Fruit fly (Drosophila melanogaster) whole organism, embryonic: ENCODE results near the gene CG6479.

Experiments used
- Aef1 ChIP-seq: fragments of 200-800 bp; sonication (Bioruptor generic); IDR thresholded peaks from 3 replicates; pipeline ENCODE4 v1.3.6; 2022; ENCODE audit warnings: missing biosample characterization, missing genetic modification characterization
- BEAF-32 ChIP-seq: fragments of 200-800 bp; sonication (Bioruptor generic); optimal IDR thresholded peaks from 3 replicates; lab custom pipeline; 2017; ENCODE audit warnings: missing biosample characterization, missing genetic modification characterization, mild to moderate bottlenecking, moderate library complexity, missing genetic modification reagents
- Blimp-1 ChIP-seq: fragments of 200-800 bp; sonication (Bioruptor generic); optimal IDR thresholded peaks from 3 replicates; lab custom pipeline; 2018; ENCODE audit warnings: missing biosample characterization, missing genetic modification characterization, mild to moderate bottlenecking, moderate library complexity, missing genetic modification reagents
- CG11695 ChIP-seq: fragments of 200-800 bp; sonication (Bioruptor generic); IDR thresholded peaks from 3 replicates; pipeline ENCODE4 v1.3.6; 2022; ENCODE audit warnings: missing biosample characterization, missing genetic modification characterization
- CG11696 ChIP-seq: fragments of 200-800 bp; sonication (Bioruptor generic); IDR thresholded peaks from 2 replicates; pipeline ENCODE4 v1.3.6; 2022; ENCODE audit warnings: missing biosample characterization, missing genetic modification characterization
- CG12155 ChIP-seq: fragments of 200-800 bp; sonication (Bioruptor generic); optimal IDR thresholded peaks from 3 replicates; lab custom pipeline; 2016; ENCODE audit warnings: missing biosample characterization, missing genetic modification characterization
- CG12299 ChIP-seq: fragments of 200-800 bp; sonication (Bioruptor generic); optimal IDR thresholded peaks from 2 replicates; lab custom pipeline; 2018; ENCODE audit warnings: missing biosample characterization, mild to moderate bottlenecking, missing genetic modification characterization
- CG13424 ChIP-seq: fragments of 200-800 bp; sonication (Bioruptor generic); optimal IDR thresholded peaks from 2 replicates; lab custom pipeline; 2019; ENCODE audit warnings: missing biosample characterization, mild to moderate bottlenecking, missing genetic modification characterization, moderate library complexity
- CG15514 ChIP-seq: fragments of 200-800 bp; sonication (Bioruptor generic); optimal IDR thresholded peaks from 3 replicates; lab custom pipeline; 2017; ENCODE audit warnings: missing biosample characterization, missing genetic modification characterization, mild to moderate bottlenecking, moderate library complexity, missing genetic modification reagents
- CG17829 ChIP-seq: fragments of 200-800 bp; optimal IDR thresholded peaks from 2 replicates; lab custom pipeline; 2019; ENCODE audit warnings: missing biosample characterization, mild to moderate bottlenecking, missing genetic modification characterization, moderate library complexity
- CG30403 ChIP-seq: fragments of 200-800 bp; sonication (Bioruptor generic); optimal IDR thresholded peaks from 3 replicates; lab custom pipeline; 2016; ENCODE audit warnings: missing biosample characterization, missing genetic modification characterization
- CG3281 ChIP-seq: fragments of 200-800 bp; sonication (Bioruptor generic); optimal IDR thresholded peaks from 3 replicates; lab custom pipeline; 2017; ENCODE audit warnings: missing biosample characterization, mild to moderate bottlenecking, missing genetic modification characterization
- CG3847 ChIP-seq: fragments of 200-800 bp; sonication (Bioruptor generic); IDR thresholded peaks from 2 replicates; pipeline ENCODE4 v1.3.6; 2022; ENCODE audit warnings: missing biosample characterization, missing genetic modification characterization
- CG4404 ChIP-seq: fragments of 200-800 bp; sonication (Bioruptor generic); IDR thresholded peaks from 2 replicates; pipeline ENCODE4 v1.3.6; 2022; ENCODE audit warnings: missing biosample characterization, missing genetic modification characterization
- CG4424 ChIP-seq: fragments of 200-800 bp; sonication (Bioruptor generic); optimal IDR thresholded peaks from 3 replicates; lab custom pipeline; 2016; ENCODE audit warnings: missing biosample characterization, missing genetic modification characterization
- CG4820 ChIP-seq: fragments of 200-800 bp; sonication (Bioruptor generic); optimal IDR thresholded peaks from 3 replicates; lab custom pipeline; 2016; ENCODE audit warnings: missing biosample characterization, missing genetic modification characterization
- CG6654 ChIP-seq: fragments of 200-800 bp; sonication (Bioruptor generic); optimal IDR thresholded peaks from 2 replicates; lab custom pipeline; 2017; ENCODE audit warnings: missing biosample characterization, mild to moderate bottlenecking, missing genetic modification characterization
- CG8089 ChIP-seq: fragments of 200-800 bp; sonication (Bioruptor generic); optimal IDR thresholded peaks from 3 replicates; lab custom pipeline; 2016; ENCODE audit warnings: missing biosample characterization, missing genetic modification characterization
- CG8290 ChIP-seq, 3 experiments: fragments of 200-800 bp; sonication (Bioruptor generic); optimal IDR thresholded peaks; 2 replicates each; lab custom pipeline; 2016 to 2019; ENCODE audit warnings: missing biosample characterization in 3 of 3, missing genetic modification characterization in 3 of 3, mild to moderate bottlenecking in 2 of 3, moderate library complexity in 1 of 3
- CG8359 ChIP-seq: fragments of 200-800 bp; sonication (Bioruptor generic); optimal IDR thresholded peaks from 2 replicates; lab custom pipeline; 2017; ENCODE audit warnings: missing biosample characterization, mild to moderate bottlenecking, missing genetic modification characterization, borderline replicate concordance
- CG8924 ChIP-seq: fragments of 200-800 bp; optimal IDR thresholded peaks from 3 replicates; lab custom pipeline; 2019; ENCODE audit warnings: missing biosample characterization, mild to moderate bottlenecking, missing genetic modification characterization, moderate library complexity
- CG9797 ChIP-seq: fragments of 200-800 bp; sonication (Bioruptor generic); optimal IDR thresholded peaks from 3 replicates; lab custom pipeline; 2018; ENCODE audit warnings: missing biosample characterization, mild to moderate bottlenecking, missing genetic modification characterization
- Dfd ChIP-seq, 2 experiments: fragments of >200 bp; optimal IDR thresholded peaks; 2 replicates each; lab custom pipeline; 2017; ENCODE audit warnings: missing biosample characterization in 2 of 2, missing genetic modification characterization in 2 of 2
- Dll ChIP-seq: fragments of 200-800 bp; sonication (Bioruptor generic); IDR thresholded peaks from 4 replicates; pipeline ENCODE4 v1.3.6; 2022; ENCODE audit warnings: missing biosample characterization, missing genetic modification characterization; ENCODE audit not compliant: partially characterized antibody
- Ets97D ChIP-seq: fragments of 200-800 bp; sonication (Bioruptor generic); optimal IDR thresholded peaks from 3 replicates; lab custom pipeline; 2016; ENCODE audit warnings: missing biosample characterization, missing genetic modification characterization
- Fer1 ChIP-seq: fragments of 200-800 bp; sonication (Bioruptor generic); optimal IDR thresholded peaks from 2 replicates; lab custom pipeline; 2017; ENCODE audit warnings: missing biosample characterization, mild to moderate bottlenecking, missing genetic modification characterization
- H15 ChIP-seq: fragments of 200-800 bp; sonication (Bioruptor generic); IDR thresholded peaks from 3 replicates; pipeline ENCODE4 v1.3.6; 2022; ENCODE audit warnings: missing biosample characterization, missing genetic modification characterization
- Hmr ChIP-seq: fragments of 200-800 bp; sonication (Bioruptor generic); optimal IDR thresholded peaks from 3 replicates; lab custom pipeline; 2017; ENCODE audit warnings: mild to moderate bottlenecking, missing biosample characterization, missing genetic modification reagents, missing genetic modification characterization
- MBD-R2 ChIP-seq: fragments of 200-800 bp; sonication (Bioruptor generic); IDR thresholded peaks from 2 replicates; pipeline ENCODE4 v1.3.6; 2022; ENCODE audit warnings: missing biosample characterization, missing genetic modification characterization
- MTF-1 ChIP-seq: fragments of 200-800 bp; sonication (Bioruptor generic); optimal IDR thresholded peaks from 2 replicates; lab custom pipeline; 2018; ENCODE audit warnings: missing biosample characterization, mild to moderate bottlenecking, missing genetic modification characterization, borderline replicate concordance
- Med ChIP-seq: fragments of 200-800 bp; sonication (Bioruptor generic); peaks from one replicate; lab custom pipeline; 2016; ENCODE audit warnings: missing biosample characterization, missing genetic modification characterization, mild to moderate bottlenecking, inconsistent platforms, moderate library complexity
- Myb ChIP-seq: fragments of 200-800 bp; sonication (Bioruptor generic); optimal IDR thresholded peaks from 2 replicates; lab custom pipeline; 2016; ENCODE audit warnings: missing biosample characterization, missing genetic modification characterization
- Neu2 ChIP-seq: fragments of 200-800 bp; sonication (Bioruptor generic); optimal IDR thresholded peaks from 3 replicates; lab custom pipeline; 2016; ENCODE audit warnings: missing biosample characterization, missing genetic modification characterization, borderline replicate concordance
- Rx ChIP-seq: fragments of 200-800 bp; sonication (Bioruptor generic); IDR thresholded peaks from 2 replicates; pipeline ENCODE4 v1.3.6; 2022; ENCODE audit warnings: missing biosample characterization, missing genetic modification characterization
- Xrp1 ChIP-seq: fragments of 200-800 bp; sonication (Bioruptor generic); IDR thresholded peaks from 2 replicates; pipeline ENCODE4 v1.3.6; 2022; ENCODE audit warnings: missing biosample characterization, missing genetic modification characterization
- al ChIP-seq: fragments of 200-800 bp; sonication (Bioruptor generic); IDR thresholded peaks from 2 replicates; pipeline ENCODE4 v1.3.6; 2022; ENCODE audit warnings: missing biosample characterization, missing genetic modification characterization
- ase ChIP-seq: fragments of 200-800 bp; sonication (Bioruptor generic); IDR thresholded peaks from 3 replicates; pipeline ENCODE4 v1.3.6; 2022; ENCODE audit warnings: missing biosample characterization, missing genetic modification characterization
- bsh ChIP-seq, 2 experiments: fragments of 200-800 bp; sonication (Bioruptor generic); optimal IDR thresholded peaks; 2 replicates each; lab custom pipeline; 2017 to 2018; ENCODE audit warnings: mild to moderate bottlenecking in 2 of 2, missing biosample characterization in 2 of 2, missing genetic modification characterization in 2 of 2, moderate library complexity in 1 of 2
- btn ChIP-seq: fragments of 200-800 bp; sonication (Bioruptor generic); optimal IDR thresholded peaks from 2 replicates; lab custom pipeline; 2016; ENCODE audit warnings: missing biosample characterization, missing genetic modification characterization
- fd96Cb ChIP-seq: fragments of 200-800 bp; sonication (Bioruptor generic); optimal IDR thresholded peaks from 2 replicates; lab custom pipeline; 2018; ENCODE audit warnings: missing biosample characterization, mild to moderate bottlenecking, missing genetic modification characterization, moderate library complexity
- gcm ChIP-seq: fragments of 200-800 bp; sonication (Bioruptor generic); optimal IDR thresholded peaks from 2 replicates; lab custom pipeline; 2019; ENCODE audit warnings: missing biosample characterization, mild to moderate bottlenecking, missing genetic modification characterization, moderate library complexity
- grau ChIP-seq: fragments of 200-800 bp; optimal IDR thresholded peaks from 3 replicates; lab custom pipeline; 2019; ENCODE audit warnings: missing biosample characterization, mild to moderate bottlenecking, missing genetic modification characterization, moderate library complexity
- hkb ChIP-seq, 2 experiments: fragments of 200-800 bp in 1 of 2; fragments of >200 bp in 1 of 2; sonication (Bioruptor generic) in 1 of 2; IDR thresholded peaks in 1 of 2; optimal IDR thresholded peaks in 1 of 2; 2 replicates each; pipeline versions ENCODE4 v1.3.6 to Lab custom; 2017 to 2022; ENCODE audit warnings: missing biosample characterization in 1 of 2, missing genetic modification characterization in 1 of 2
- klu ChIP-seq: fragments of 200-800 bp; sonication (Bioruptor generic); IDR thresholded peaks from 2 replicates; pipeline ENCODE4 v1.3.6; 2022; ENCODE audit warnings: missing biosample characterization, missing genetic modification characterization
- knrl ChIP-seq: fragments of 200-800 bp; sonication (Bioruptor generic); IDR thresholded peaks from 3 replicates; pipeline ENCODE4 v1.3.6; 2022; ENCODE audit warnings: missing biosample characterization, missing genetic modification characterization; ENCODE audit not compliant: partially characterized antibody
- mld ChIP-seq: fragments of 200-800 bp; sonication (Bioruptor generic); IDR thresholded peaks from 3 replicates; pipeline ENCODE4 v1.3.6; 2022; ENCODE audit warnings: missing biosample characterization, missing genetic modification characterization; ENCODE audit not compliant: partially characterized antibody
- schlank ChIP-seq: fragments of 200-800 bp; sonication (Bioruptor generic); optimal IDR thresholded peaks from 2 replicates; lab custom pipeline; 2018; ENCODE audit warnings: missing biosample characterization, mild to moderate bottlenecking, missing genetic modification characterization
- vnd ChIP-seq: fragments of 200-800 bp; sonication (Bioruptor generic); IDR thresholded peaks from 3 replicates; pipeline ENCODE4 v1.3.6; 2022; ENCODE audit warnings: missing biosample characterization, missing genetic modification characterization; ENCODE audit not compliant: partially characterized antibody

The CG6479 gene

DNA sequence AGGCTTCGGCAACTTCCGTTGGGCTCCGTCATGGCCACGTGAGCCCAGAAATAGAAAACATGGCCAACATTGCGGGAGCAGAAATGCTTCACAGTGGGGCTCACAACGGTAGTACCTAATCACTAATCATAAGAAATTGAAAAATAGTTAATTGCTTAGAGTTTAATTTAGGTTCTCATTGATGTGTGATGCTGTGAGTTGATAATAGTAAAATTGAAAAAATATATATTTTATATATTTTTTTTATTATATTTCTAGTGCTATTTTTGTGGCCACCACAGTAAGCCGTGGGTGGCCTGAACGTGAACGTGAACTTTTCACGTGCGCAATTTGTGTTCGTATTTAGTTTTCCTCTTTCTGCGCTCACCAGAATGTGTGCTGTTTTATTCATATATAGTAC is 28.6 kb downstream of the CG6479 start (continued):
- 0 out of 2 replicates have a peak, but pooled peaks have one; percentile 16 for TF ChIP-seq klu (GFP tag; lab: Robert Waterston, UW)
- TF ChIP-seq bsh (GFP tag; optimal IDR thresholded peaks at IDR 0.05; lab: Kevin White, UChicago) = peak in 1 of 2 experiments; percentile 27
- no peak for TF ChIP-seq Dfd (GFP tag; optimal IDR thresholded peaks at IDR 0.05; lab: Kevin White, UChicago)
- peak; percentile 25 for TF ChIP-seq CG12299 (tag; lab: Kevin White, UChicago)
- peak; percentile 15 for TF ChIP-seq CG4424 (GFP tag; lab: Kevin White, UChicago)
- 0 out of 3 replicates have a peak, but pooled peaks have one; percentile 12 for TF ChIP-seq Aef1 (GFP tag; lab: Robert Waterston, UW)
- TF ChIP-seq Med (GFP tag; lab: Kevin White, UChicago) = no peak
- peak; percentile 14 for TF ChIP-seq CG6654
- no peak for TF ChIP-seq mld (GFP tag; lab: Robert Waterston, UW)
- TF ChIP-seq CG15514 (GFP tag; lab: Kevin White, UChicago) = peak; percentile 33
- TF ChIP-seq Ets97D = no peak
- TF ChIP-seq vnd = no peak
- no peak for TF ChIP-seq Neu2 (GFP tag; lab: Kevin White, UChicago)
- TF ChIP-seq BEAF-32 = no peak
- TF ChIP-seq btn (GFP tag; lab: Kevin White, UChicago) = no peak
- TF ChIP-seq ase = 0 out of 3 replicates have a peak, but pooled peaks have one; percentile 15
- peak; percentile 32; the same call in 1 of the 2 replicates for TF ChIP-seq CG4404
- no peak for TF ChIP-seq hkb (optimal IDR thresholded peaks at IDR 0.05; lab: Kevin White, UChicago)
- TF ChIP-seq hkb (GFP tag; IDR thresholded peaks at IDR 0.05; lab: Robert Waterston, UW) = peak; percentile 77
- peak; percentile 2 for TF ChIP-seq CG30403 (GFP tag; lab: Kevin White, UChicago)
- no peak for TF ChIP-seq CG3847 (GFP tag; lab: Robert Waterston, UW)
- no peak for TF ChIP-seq schlank (tag; lab: Kevin White, UChicago)
- no peak for TF ChIP-seq knrl (GFP tag; lab: Robert Waterston, UW)
- TF ChIP-seq Blimp-1 (GFP tag; lab: Kevin White, UChicago) = peak; percentile 57
- TF ChIP-seq MBD-R2 (GFP tag; lab: Robert Waterston, UW) = peak; percentile 34; the same call in 1 of the 2 replicates
- peak; percentile 26 for TF ChIP-seq MTF-1 (GFP tag; lab: Kevin White, UChicago)
- no peak for TF ChIP-seq CG9797
- peak; percentile 61; the same call in 2 of the 3 replicates for TF ChIP-seq CG11695 (GFP tag; lab: Robert Waterston, UW)
- 0 out of 2 replicates have a peak, but pooled peaks have one; percentile 13 for TF ChIP-seq al
- TF ChIP-seq CG11696 (GFP tag; lab: Robert Waterston, UW) = peak; percentile 79
- TF ChIP-seq CG13424 (tag; lab: Kevin White, UChicago) = peak; percentile 32
- TF ChIP-seq Xrp1 = peak; percentile 75; the same call in 1 of the 2 replicates
- peak; percentile 62 for TF ChIP-seq Hmr (GFP tag; lab: Kevin White, UChicago)
- no peak for TF ChIP-seq CG8359
- TF ChIP-seq gcm (GFP tag; lab: Kevin White, UChicago) = peak; percentile 22
- TF ChIP-seq Rx (GFP tag; lab: Robert Waterston, UW) = 0 out of 2 replicates have a peak, but pooled peaks have one; percentile 2
- peak; percentile 82 for TF ChIP-seq Fer1
- no peak for TF ChIP-seq CG8089 (GFP tag; lab: Kevin White, UChicago)
- no peak for TF ChIP-seq CG12155 (GFP tag; lab: Kevin White, UChicago)
- no peak for TF ChIP-seq Dll (GFP tag; lab: Robert Waterston, UW)
- TF ChIP-seq CG17829 (tag; lab: Kevin White, UChicago) = peak; percentile 46
- TF ChIP-seq Myb (GFP tag; lab: Kevin White, UChicago) = no peak
- TF ChIP-seq CG8924 (tag; lab: Kevin White, UChicago) = peak; percentile 42
- TF ChIP-seq H15 (GFP tag; lab: Robert Waterston, UW) = no peak
- TF ChIP-seq grau (tag; lab: Kevin White, UChicago) = peak; percentile 47
- peak; percentile 66 for TF ChIP-seq CG3281 (GFP tag; lab: Kevin White, UChicago)
- TF ChIP-seq CG8290 (GFP tag; optimal IDR thresholded peaks at IDR 0.05; lab: Kevin White, UChicago) = no peak
- TF ChIP-seq CG8290 (tag; optimal IDR thresholded peaks at IDR 0.05; lab: Kevin White, UChicago) = no peak
- TF ChIP-seq fd96Cb (tag; lab: Kevin White, UChicago) = peak; percentile 28
- TF ChIP-seq CG4820 (GFP tag; lab: Kevin White, UChicago) = no peak
